Worm (Caenorhabditis elegans): ENCODE measurements around the gene snb-1.

DNA sequence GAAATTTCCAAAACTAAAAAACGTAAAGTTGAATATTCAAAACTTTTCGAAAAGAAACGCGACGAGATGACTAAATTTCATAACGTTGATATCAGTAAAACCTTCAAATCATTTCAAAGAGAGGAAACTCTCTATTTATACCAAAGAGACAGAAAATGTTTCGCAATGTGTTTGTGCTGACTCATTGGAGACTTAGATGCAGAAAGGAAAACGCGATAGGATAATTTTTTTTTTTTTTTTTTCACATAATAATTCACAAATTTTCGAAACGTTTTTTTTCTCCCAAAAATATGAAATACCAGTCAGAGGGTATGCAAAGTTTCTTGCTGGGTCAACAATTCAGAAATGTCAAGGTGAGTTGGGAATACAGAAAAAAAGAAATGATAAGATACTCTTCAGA, 50.1 kb downstream of the snb-1 start:
- no peak for TF ChIP-seq nhr-77 (tag; optimal IDR thresholded peaks at IDR 0.05)
- no peak for TF ChIP-seq mdl-1 (tag; optimal IDR thresholded peaks at IDR 0.05)
- TF ChIP-seq ceh-9 (tag; optimal IDR thresholded peaks at IDR 0.05) = no peak
- no peak for TF ChIP-seq fkh-10 (GFP tag; optimal IDR thresholded peaks at IDR 0.05)
- TF ChIP-seq nhr-76 (tag; optimal IDR thresholded peaks at IDR 0.05) = no peak

Measured in whole organism, L3 larva.